Fruit fly (Drosophila melanogaster) whole organism, embryonic: ENCODE data around the gene Jon65Aiii.

Experiments
- Asciz ChIP-seq: fragments of 200-800 bp; sonication (Bioruptor generic); optimal IDR thresholded peaks from 2 replicates; lab custom pipeline; 2017; ENCODE audit warnings: missing biosample characterization, mild to moderate bottlenecking, missing genetic modification characterization, missing genetic modification reagents
- Bteb2 ChIP-seq: fragments of 200-800 bp; sonication (Bioruptor generic); optimal IDR thresholded peaks from 2 replicates; lab custom pipeline; 2016; ENCODE audit warnings: missing biosample characterization, missing genetic modification characterization
- CG10321 ChIP-seq: fragments of 200-800 bp; sonication (Bioruptor generic); IDR thresholded peaks from 2 replicates; pipeline ENCODE4 v1.3.6; 2022; ENCODE audit warnings: missing biosample characterization, missing genetic modification characterization
- CG1233 ChIP-seq: fragments of 200-800 bp; sonication (Bioruptor generic); optimal IDR thresholded peaks from 4 replicates; lab custom pipeline; 2018; ENCODE audit warnings: missing biosample characterization, mild to moderate bottlenecking, missing genetic modification characterization
- CG12744 ChIP-seq: fragments of 200-800 bp; sonication (Bioruptor generic); optimal IDR thresholded peaks from 2 replicates; lab custom pipeline; 2016; ENCODE audit warnings: missing biosample characterization, missing genetic modification characterization
- CG12769 ChIP-seq: fragments of 200-800 bp; sonication (Bioruptor generic); optimal IDR thresholded peaks from 2 replicates; lab custom pipeline; 2019; ENCODE audit warnings: missing biosample characterization, mild to moderate bottlenecking, missing genetic modification characterization, moderate library complexity
- CG13624 ChIP-seq: fragments of 200-800 bp; sonication (Bioruptor generic); optimal IDR thresholded peaks from 2 replicates; lab custom pipeline; 2016; ENCODE audit warnings: missing biosample characterization, missing genetic modification characterization
- CG14014 ChIP-seq: fragments of 200-800 bp; sonication (Bioruptor generic); IDR thresholded peaks from 2 replicates; pipeline ENCODE4 v1.3.6; 2022; ENCODE audit warnings: missing biosample characterization, missing genetic modification characterization
- CG14667 ChIP-seq: fragments of 200-800 bp; sonication (Bioruptor generic); IDR thresholded peaks from 2 replicates; pipeline ENCODE4 v1.3.6; 2022; ENCODE audit warnings: missing biosample characterization, missing genetic modification characterization
- CG1529 ChIP-seq: fragments of 200-800 bp; sonication (Bioruptor generic); optimal IDR thresholded peaks from 3 replicates; lab custom pipeline; 2018; ENCODE audit warnings: missing biosample characterization, missing genetic modification characterization
- CG17359 ChIP-seq: fragments of 200-800 bp; sonication (Bioruptor generic); optimal IDR thresholded peaks from 3 replicates; lab custom pipeline; 2018; ENCODE audit warnings: missing biosample characterization, mild to moderate bottlenecking, missing genetic modification characterization, moderate library complexity
- CG18619 ChIP-seq: fragments of 200-800 bp; sonication (Bioruptor generic); optimal IDR thresholded peaks from 3 replicates; lab custom pipeline; 2017; ENCODE audit warnings: missing biosample characterization, mild to moderate bottlenecking, missing genetic modification characterization
- CG2199 ChIP-seq: fragments of 200-800 bp; sonication (Bioruptor generic); IDR thresholded peaks from 3 replicates; pipeline ENCODE4 v1.3.6; 2022; ENCODE audit warnings: missing biosample characterization, missing genetic modification characterization
- CG2678 ChIP-seq: fragments of 200-800 bp; sonication (Bioruptor generic); optimal IDR thresholded peaks from 3 replicates; lab custom pipeline; 2019; ENCODE audit warnings: missing biosample characterization, mild to moderate bottlenecking, missing genetic modification characterization, moderate library complexity
- CG30020 ChIP-seq: fragments of 200-800 bp; optimal IDR thresholded peaks from 2 replicates; lab custom pipeline; 2019; ENCODE audit warnings: missing biosample characterization, mild to moderate bottlenecking, missing genetic modification characterization, moderate library complexity
- CG31224 ChIP-seq: fragments of 200-800 bp; sonication (Bioruptor generic); IDR thresholded peaks from 2 replicates; pipeline ENCODE4 v1.3.6; 2022; ENCODE audit warnings: missing biosample characterization, missing genetic modification characterization
- CG3838 ChIP-seq: fragments of 200-800 bp; sonication (Bioruptor generic); optimal IDR thresholded peaks from 3 replicates; lab custom pipeline; 2016; ENCODE audit warnings: missing biosample characterization, missing genetic modification characterization
- CG4404 ChIP-seq: fragments of 200-800 bp; sonication (Bioruptor generic); IDR thresholded peaks from 2 replicates; pipeline ENCODE4 v1.3.6; 2022; ENCODE audit warnings: missing biosample characterization, missing genetic modification characterization
- CG6791 ChIP-seq: fragments of 200-800 bp; sonication (Bioruptor generic); IDR thresholded peaks from 3 replicates; pipeline ENCODE4 v1.3.6; 2022; ENCODE audit warnings: missing biosample characterization, missing genetic modification characterization; ENCODE audit not compliant: partially characterized antibody
- CG7357 ChIP-seq: fragments of 200-800 bp; sonication (Bioruptor generic); IDR thresholded peaks from 3 replicates; pipeline ENCODE4 v1.3.6; 2022; ENCODE audit warnings: missing biosample characterization, missing genetic modification characterization
- CG8290 ChIP-seq, 3 experiments: fragments of 200-800 bp; sonication (Bioruptor generic); optimal IDR thresholded peaks; 2 replicates each; lab custom pipeline; 2016 to 2019; ENCODE audit warnings: missing biosample characterization in 3 of 3, missing genetic modification characterization in 3 of 3, mild to moderate bottlenecking in 2 of 3, moderate library complexity in 1 of 3
- CG8478 ChIP-seq: fragments of >200 bp; optimal IDR thresholded peaks from 2 replicates; lab custom pipeline; 2018
- CG8765 ChIP-seq: fragments of 200-800 bp; sonication (Bioruptor generic); IDR thresholded peaks from 2 replicates; pipeline ENCODE4 v1.3.6; 2022; ENCODE audit warnings: missing biosample characterization, missing genetic modification characterization
- CG9437 ChIP-seq: fragments of 200-800 bp; sonication (Bioruptor generic); optimal IDR thresholded peaks from 2 replicates; lab custom pipeline; 2018; ENCODE audit warnings: missing biosample characterization, mild to moderate bottlenecking, missing genetic modification characterization
- CHES-1-like ChIP-seq: fragments of 200-800 bp; sonication (Bioruptor generic); optimal IDR thresholded peaks from 2 replicates; lab custom pipeline; 2016; ENCODE audit warnings: missing biosample characterization, missing genetic modification characterization
- D ChIP-seq, 2 experiments: fragments of 200-800 bp in 1 of 2; fragments of >200 bp in 1 of 2; sonication (Bioruptor generic) in 1 of 2; optimal IDR thresholded peaks; 2 replicates in 1 of 2; 3 replicates in 1 of 2; lab custom pipeline; 2017; ENCODE audit warnings: mild to moderate bottlenecking in 1 of 2, missing biosample characterization in 1 of 2, missing genetic modification characterization in 1 of 2, missing genetic modification reagents in 1 of 2
- Dip3 ChIP-seq: fragments of 200-800 bp; sonication (Bioruptor generic); optimal IDR thresholded peaks from 3 replicates; lab custom pipeline; 2016; ENCODE audit warnings: missing biosample characterization, missing genetic modification characterization
- Eip74EF ChIP-seq, 2 experiments: fragments of 200-800 bp in 1 of 2; fragments of >200 bp in 1 of 2; sonication (Bioruptor generic) in 1 of 2; optimal IDR thresholded peaks; 2 replicates each; lab custom pipeline; 2017 to 2019; ENCODE audit warnings: missing biosample characterization in 2 of 2, missing genetic modification characterization in 2 of 2, mild to moderate bottlenecking in 1 of 2, moderate library complexity in 1 of 2
- Elba2 ChIP-seq: fragments of 200-800 bp; sonication (Bioruptor generic); optimal IDR thresholded peaks from 3 replicates; lab custom pipeline; 2016; ENCODE audit warnings: missing biosample characterization, missing genetic modification characterization
- HLH54F ChIP-seq: fragments of 200-800 bp; sonication (Bioruptor generic); optimal IDR thresholded peaks from 3 replicates; lab custom pipeline; 2016; ENCODE audit warnings: missing biosample characterization, missing genetic modification characterization
- Hey ChIP-seq: fragments of 200-800 bp; sonication (Bioruptor generic); optimal IDR thresholded peaks from 3 replicates; lab custom pipeline; 2018; ENCODE audit warnings: missing biosample characterization, mild to moderate bottlenecking, missing genetic modification characterization
- NFAT ChIP-seq: fragments of 200-800 bp; sonication (Bioruptor generic); IDR thresholded peaks from 2 replicates; pipeline ENCODE4 v1.3.6; 2022; ENCODE audit warnings: missing biosample characterization, missing genetic modification characterization
- Sox100B ChIP-seq: fragments of 200-800 bp; sonication (Bioruptor generic); optimal IDR thresholded peaks from 3 replicates; lab custom pipeline; 2018; ENCODE audit warnings: missing biosample characterization, mild to moderate bottlenecking, missing genetic modification characterization
- br ChIP-seq: fragments of >200 bp; optimal IDR thresholded peaks from 2 replicates; lab custom pipeline; 2017
- caup ChIP-seq: fragments of 200-800 bp; sonication (Bioruptor generic); optimal IDR thresholded peaks from 3 replicates; lab custom pipeline; 2017; ENCODE audit warnings: missing biosample characterization, mild to moderate bottlenecking, missing genetic modification characterization, moderate library complexity; ENCODE audit not compliant: severe bottlenecking
- croc ChIP-seq: fragments of 200-800 bp; sonication (Bioruptor generic); conservative IDR thresholded peaks from 3 replicates; pipeline ENCODE4 v1.3.6; 2022; ENCODE audit warnings: missing biosample characterization, missing genetic modification characterization
- dimm ChIP-seq: fragments of 200-800 bp; sonication (Bioruptor generic); IDR thresholded peaks from 2 replicates; pipeline ENCODE4 v1.3.6; 2022; ENCODE audit warnings: missing biosample characterization, missing genetic modification characterization
- dpn ChIP-seq, 2 experiments: fragments of 200-800 bp; sonication (Bioruptor generic); optimal IDR thresholded peaks; 3 replicates each; lab custom pipeline; 2016; ENCODE audit warnings: missing biosample characterization in 2 of 2, missing genetic modification characterization in 2 of 2
- fru ChIP-seq: fragments of >200 bp; optimal IDR thresholded peaks from 2 replicates; lab custom pipeline; 2017
- gt ChIP-seq: fragments of 200-800 bp; sonication (Bioruptor generic); IDR thresholded peaks from 2 replicates; pipeline ENCODE4 v1.3.6; 2022; ENCODE audit warnings: missing biosample characterization, missing genetic modification characterization
- inv ChIP-seq: fragments of 200-800 bp; sonication (Bioruptor generic); IDR thresholded peaks from 2 replicates; pipeline ENCODE4 v1.3.6; 2022; ENCODE audit warnings: missing biosample characterization, missing genetic modification characterization; ENCODE audit not compliant: partially characterized antibody
- jigr1 ChIP-seq: fragments of 200-800 bp; sonication (Bioruptor generic); IDR thresholded peaks from 3 replicates; pipeline ENCODE4 v1.3.6; 2022; ENCODE audit warnings: missing biosample characterization, missing genetic modification characterization
- mam ChIP-seq: fragments of 200-800 bp; sonication (Bioruptor generic); optimal IDR thresholded peaks from 3 replicates; lab custom pipeline; 2016; ENCODE audit warnings: missing biosample characterization, missing genetic modification characterization
- oc ChIP-seq: fragments of 200-800 bp; sonication (Bioruptor generic); optimal IDR thresholded peaks from 2 replicates; lab custom pipeline; 2018; ENCODE audit warnings: missing biosample characterization, mild to moderate bottlenecking, missing genetic modification characterization, moderate library complexity
- psq ChIP-seq: fragments of 200-800 bp; sonication (Bioruptor generic); optimal IDR thresholded peaks from 2 replicates; lab custom pipeline; 2017; ENCODE audit warnings: missing biosample characterization, missing genetic modification characterization
- sens ChIP-seq: fragments of 200-800 bp; sonication (Bioruptor generic); peaks from one replicate; lab custom pipeline; 2016; ENCODE audit warnings: missing biosample characterization, missing genetic modification characterization
- tll ChIP-seq, 2 experiments: fragments of 200-800 bp in 1 of 2; fragments of >200 bp in 1 of 2; sonication (Bioruptor generic) in 1 of 2; optimal IDR thresholded peaks; 2 replicates each; lab custom pipeline; 2017 to 2019; ENCODE audit warnings: missing biosample characterization in 2 of 2, missing genetic modification characterization in 2 of 2, mild to moderate bottlenecking in 1 of 2, moderate library complexity in 1 of 2
- ttk ChIP-seq: fragments of 200-800 bp; sonication (Bioruptor generic); IDR thresholded peaks from 2 replicates; pipeline ENCODE4 v2.1.2; 2022; ENCODE audit warnings: missing biosample characterization, missing genetic modification characterization
- usp ChIP-seq: fragments of >200 bp; optimal IDR thresholded peaks from 2 replicates; lab custom pipeline; 2017; ENCODE audit warnings: missing biosample characterization, missing genetic modification characterization
- yki ChIP-seq: fragments of >200 bp; optimal IDR thresholded peaks from 3 replicates; lab custom pipeline; 2018

The Jon65Aiii gene

DNA sequence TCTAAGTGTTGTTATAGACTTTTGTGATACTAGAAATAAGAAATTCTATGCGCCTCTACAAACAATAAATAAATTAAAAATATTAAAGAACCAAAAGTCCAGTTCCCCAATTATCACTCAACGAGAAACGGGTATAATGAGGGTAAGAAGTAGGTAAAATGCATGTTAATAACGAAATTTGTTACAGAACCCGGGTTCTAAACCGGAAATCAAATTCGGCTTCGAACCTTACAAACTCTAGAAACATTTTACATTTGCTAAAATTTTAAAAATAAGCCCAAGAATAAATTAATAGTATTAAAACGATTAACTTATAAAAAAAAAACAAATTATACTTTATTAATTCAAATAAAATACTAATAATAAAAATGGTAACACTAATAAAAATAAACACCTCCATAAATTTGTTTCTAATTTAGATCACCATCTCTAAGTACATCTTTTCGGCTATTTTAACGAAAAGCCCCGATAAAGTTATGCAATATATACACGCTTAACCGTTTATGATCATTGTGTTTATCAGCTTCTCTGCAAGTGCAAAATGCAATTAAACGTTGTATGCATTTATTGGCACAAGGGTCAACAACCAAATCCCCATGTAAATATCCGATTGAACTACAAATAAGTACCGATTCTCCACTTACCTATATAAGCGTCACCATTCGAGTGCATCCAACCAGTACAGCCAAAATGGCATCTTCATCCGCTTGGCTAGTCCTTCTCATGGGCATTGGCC is 21.1 kb downstream of the Jon65Aiii start, which contains the start of gene CG6602 (continued):
- no peak for TF ChIP-seq D (optimal IDR thresholded peaks at IDR 0.05; lab: Kevin White, UChicago)
- TF ChIP-seq D (GFP tag; optimal IDR thresholded peaks at IDR 0.05; lab: Kevin White, UChicago) = peak; percentile 67
- peak; percentile 75 for TF ChIP-seq Sox100B
- TF ChIP-seq CG10321 (GFP tag; lab: Robert Waterston, UW) = peak; percentile 25; the same call in 1 of the 2 replicates
- no peak for TF ChIP-seq fru (lab: Kevin White, UChicago)
- no peak for TF ChIP-seq Elba2 (GFP tag; lab: Kevin White, UChicago)
- TF ChIP-seq CG4404 (GFP tag; lab: Robert Waterston, UW) = 0 out of 2 replicates have a peak, but pooled peaks have one; percentile 38
- peak; percentile 14 for TF ChIP-seq CG13624
- TF ChIP-seq Hey (tag; lab: Kevin White, UChicago) = no peak
- TF ChIP-seq CHES-1-like (GFP tag; lab: Kevin White, UChicago) = peak; percentile 47
- peak; percentile 73 for TF ChIP-seq CG31224 (GFP tag; lab: Robert Waterston, UW)
- TF ChIP-seq oc (tag; lab: Kevin White, UChicago) = no peak
- TF ChIP-seq CG12744 (GFP tag; lab: Kevin White, UChicago) = peak; percentile 5
- TF ChIP-seq Asciz = peak; percentile 80
- peak; percentile 67 for TF ChIP-seq CG14014 (GFP tag; lab: Robert Waterston, UW)
- peak; percentile 73 for TF ChIP-seq CG18619 (GFP tag; lab: Kevin White, UChicago)
- TF ChIP-seq caup = peak; percentile 89
- TF ChIP-seq CG2199 (GFP tag; lab: Robert Waterston, UW) = peak; percentile 57; the same call in 2 of the 3 replicates
- peak; percentile 90 for TF ChIP-seq sens (GFP tag; lab: Kevin White, UChicago)
- TF ChIP-seq ttk (GFP tag; lab: Robert Waterston, UW) = peak; percentile 76
- no peak for TF ChIP-seq br (lab: Kevin White, UChicago)
- TF ChIP-seq psq (GFP tag; lab: Kevin White, UChicago) = no peak
- TF ChIP-seq HLH54F (GFP tag; lab: Kevin White, UChicago) = peak; percentile 45
- TF ChIP-seq CG6791 (GFP tag; lab: Robert Waterston, UW) = no peak
- TF ChIP-seq Dip3 (GFP tag; lab: Kevin White, UChicago) = peak; percentile 50
- no peak for TF ChIP-seq CG8765 (GFP tag; lab: Robert Waterston, UW)
- TF ChIP-seq CG30020 = no peak
- no peak for TF ChIP-seq tll (GFP tag; optimal IDR thresholded peaks at IDR 0.05; lab: Kevin White, UChicago)
- TF ChIP-seq CG8478 (lab: Kevin White, UChicago) = no peak
- peak; percentile 32 to 76 for TF ChIP-seq dpn (GFP tag; optimal IDR thresholded peaks at IDR 0.05; lab: Kevin White, UChicago)
- TF ChIP-seq CG1529 = peak; percentile 28
- TF ChIP-seq Bteb2 (GFP tag; lab: Kevin White, UChicago) = peak; percentile 5
- no peak for TF ChIP-seq yki
- TF ChIP-seq usp (GFP tag; lab: Kevin White, UChicago) = no peak
- peak; percentile 29 for TF ChIP-seq CG9437 (GFP tag; lab: Kevin White, UChicago)
- TF ChIP-seq CG7357 (GFP tag; lab: Robert Waterston, UW) = 0 out of 3 replicates have a peak, but pooled peaks have one; percentile 43
- TF ChIP-seq croc (GFP tag; lab: Robert Waterston, UW) = peak; percentile 30; the same call in 2 of the 3 replicates
- TF ChIP-seq CG17359 (tag; lab: Kevin White, UChicago) = peak; percentile 76
- no peak for TF ChIP-seq Eip74EF (GFP tag; optimal IDR thresholded peaks at IDR 0.05; lab: Kevin White, UChicago)
- TF ChIP-seq CG1233 = peak; percentile 70
- TF ChIP-seq CG3838 (GFP tag; lab: Kevin White, UChicago) = no peak
- peak; percentile 64 for TF ChIP-seq CG14667 (GFP tag; lab: Robert Waterston, UW)
- no peak for TF ChIP-seq CG12769 (tag; lab: Kevin White, UChicago)
- TF ChIP-seq CG2678 = no peak
- peak; percentile 25 for TF ChIP-seq CG8290 (GFP tag; optimal IDR thresholded peaks at IDR 0.05; lab: Kevin White, UChicago)
- TF ChIP-seq CG8290 (tag; optimal IDR thresholded peaks at IDR 0.05; lab: Kevin White, UChicago) = peak in 1 of 2 experiments; percentile 67
- TF ChIP-seq inv (GFP tag; lab: Robert Waterston, UW) = no peak
- TF ChIP-seq gt (GFP tag; lab: Robert Waterston, UW) = peak; percentile 67
- peak; percentile 52 for TF ChIP-seq mam (GFP tag; lab: Kevin White, UChicago)
- TF ChIP-seq NFAT (GFP tag; lab: Robert Waterston, UW) = peak; percentile 87
- no peak; the same call in 2 of the 3 replicates for TF ChIP-seq jigr1 (GFP tag; lab: Robert Waterston, UW)
- TF ChIP-seq dimm (GFP tag; lab: Robert Waterston, UW) = no peak
